Fruit fly (Drosophila melanogaster) whole organism, embryonic: Measurements from ENCODE around the gene CG9948.

ENCODE experiments used
- CG10366 ChIP-seq: fragments of 200-800 bp; sonication (Bioruptor generic); IDR thresholded peaks from 2 replicates; pipeline ENCODE4 v1.3.6; 2022; ENCODE audit warnings: missing biosample characterization, missing genetic modification characterization
- CG10565 ChIP-seq: fragments of 200-800 bp; sonication (Bioruptor generic); optimal IDR thresholded peaks from 3 replicates; lab custom pipeline; 2016; ENCODE audit warnings: missing biosample characterization, mild to moderate bottlenecking, missing genetic modification characterization
- CG14441 ChIP-seq: fragments of 200-800 bp; sonication (Bioruptor generic); IDR thresholded peaks from 2 replicates; pipeline ENCODE4 v1.3.6; 2022; ENCODE audit warnings: missing biosample characterization, missing genetic modification characterization
- CG15269 ChIP-seq: fragments of 200-800 bp; sonication (Bioruptor generic); optimal IDR thresholded peaks from 2 replicates; lab custom pipeline; 2018; ENCODE audit warnings: missing biosample characterization, mild to moderate bottlenecking, missing genetic modification characterization, moderate library complexity
- CG15479 ChIP-seq: fragments of 200-800 bp; sonication (Bioruptor generic); optimal IDR thresholded peaks from 3 replicates; lab custom pipeline; 2019; ENCODE audit warnings: missing biosample characterization, mild to moderate bottlenecking, missing genetic modification characterization, moderate library complexity
- CG17612 ChIP-seq: fragments of 200-800 bp; sonication (Bioruptor generic); IDR thresholded peaks from 2 replicates; pipeline ENCODE4 v1.3.6; 2022; ENCODE audit warnings: missing biosample characterization, missing genetic modification characterization
- CG2678 ChIP-seq: fragments of 200-800 bp; sonication (Bioruptor generic); optimal IDR thresholded peaks from 3 replicates; lab custom pipeline; 2019; ENCODE audit warnings: missing biosample characterization, mild to moderate bottlenecking, missing genetic modification characterization, moderate library complexity
- CG30020 ChIP-seq: fragments of 200-800 bp; optimal IDR thresholded peaks from 2 replicates; lab custom pipeline; 2019; ENCODE audit warnings: missing biosample characterization, mild to moderate bottlenecking, missing genetic modification characterization, moderate library complexity
- CG3065 ChIP-seq: fragments of 200-800 bp; sonication (Bioruptor generic); optimal IDR thresholded peaks from 2 replicates; lab custom pipeline; 2016; ENCODE audit warnings: missing biosample characterization, missing genetic modification characterization
- CG3281 ChIP-seq: fragments of 200-800 bp; sonication (Bioruptor generic); optimal IDR thresholded peaks from 3 replicates; lab custom pipeline; 2017; ENCODE audit warnings: missing biosample characterization, mild to moderate bottlenecking, missing genetic modification characterization
- CG3838 ChIP-seq: fragments of 200-800 bp; sonication (Bioruptor generic); optimal IDR thresholded peaks from 3 replicates; lab custom pipeline; 2016; ENCODE audit warnings: missing biosample characterization, missing genetic modification characterization
- CG6272 ChIP-seq: fragments of 200-800 bp; sonication (Bioruptor generic); IDR thresholded peaks from 2 replicates; pipeline ENCODE4 v1.3.6; 2022; ENCODE audit warnings: missing biosample characterization, missing genetic modification characterization
- CG6813 ChIP-seq: fragments of 200-800 bp; sonication (Bioruptor generic); optimal IDR thresholded peaks from 2 replicates; lab custom pipeline; 2017; ENCODE audit warnings: missing biosample characterization, missing genetic modification characterization, mild to moderate bottlenecking, moderate library complexity, missing genetic modification reagents
- CG7745 ChIP-seq: fragments of 200-800 bp; sonication (Bioruptor generic); optimal IDR thresholded peaks from 2 replicates; lab custom pipeline; 2018; ENCODE audit warnings: missing biosample characterization, mild to moderate bottlenecking, missing genetic modification characterization, moderate library complexity
- CG8359 ChIP-seq: fragments of 200-800 bp; sonication (Bioruptor generic); optimal IDR thresholded peaks from 2 replicates; lab custom pipeline; 2017; ENCODE audit warnings: missing biosample characterization, mild to moderate bottlenecking, missing genetic modification characterization, borderline replicate concordance
- Camta ChIP-seq: fragments of 200-800 bp; sonication (Bioruptor generic); optimal IDR thresholded peaks from 2 replicates; lab custom pipeline; 2016; ENCODE audit warnings: missing biosample characterization, missing genetic modification characterization
- CkIIα-i1 ChIP-seq: fragments of 200-800 bp; sonication (Bioruptor generic); IDR thresholded peaks from 2 replicates; pipeline ENCODE4 v1.3.6; 2022; ENCODE audit warnings: missing biosample characterization, missing genetic modification characterization
- Dip2 ChIP-seq: fragments of 200-800 bp; sonication (Bioruptor generic); IDR thresholded peaks from 2 replicates; pipeline ENCODE4 v1.3.6; 2022; ENCODE audit warnings: missing biosample characterization, missing genetic modification characterization
- Dip3 ChIP-seq: fragments of 200-800 bp; sonication (Bioruptor generic); optimal IDR thresholded peaks from 3 replicates; lab custom pipeline; 2016; ENCODE audit warnings: missing biosample characterization, missing genetic modification characterization
- HLHmδ ChIP-seq: fragments of 200-800 bp; sonication (Bioruptor generic); optimal IDR thresholded peaks from 2 replicates; lab custom pipeline; 2018; ENCODE audit warnings: missing biosample characterization, mild to moderate bottlenecking, missing genetic modification characterization, moderate library complexity
- HmgZ ChIP-seq: fragments of 200-800 bp; sonication (Bioruptor generic); optimal IDR thresholded peaks from 2 replicates; lab custom pipeline; 2018; ENCODE audit warnings: missing biosample characterization, mild to moderate bottlenecking, missing genetic modification characterization
- Hr51 ChIP-seq, 2 experiments: fragments of 200-800 bp; sonication (Bioruptor generic); optimal IDR thresholded peaks; 2 replicates in 1 of 2; 3 replicates in 1 of 2; lab custom pipeline; 2016 to 2018; ENCODE audit warnings: missing biosample characterization in 2 of 2, missing genetic modification characterization in 2 of 2, mild to moderate bottlenecking in 1 of 2, moderate library complexity in 1 of 2
- Nf-YA ChIP-seq: fragments of 200-800 bp; sonication (Bioruptor generic); IDR thresholded peaks from 2 replicates; pipeline ENCODE4 v1.3.6; 2022; ENCODE audit warnings: missing biosample characterization, missing genetic modification characterization
- Optix ChIP-seq: fragments of 200-800 bp; sonication (Bioruptor generic); IDR thresholded peaks from 3 replicates; pipeline ENCODE4 v1.3.6; 2022; ENCODE audit warnings: missing biosample characterization, missing genetic modification characterization
- Six4 ChIP-seq: fragments of 200-800 bp; sonication (Bioruptor generic); optimal IDR thresholded peaks from 2 replicates; lab custom pipeline; 2016; ENCODE audit warnings: missing biosample characterization, missing genetic modification characterization
- ac ChIP-seq: fragments of 200-800 bp; sonication (Bioruptor generic); optimal IDR thresholded peaks from 3 replicates; lab custom pipeline; 2017; ENCODE audit warnings: missing biosample characterization, mild to moderate bottlenecking, missing genetic modification characterization
- ap ChIP-seq: fragments of 200-800 bp; sonication (Bioruptor generic); IDR thresholded peaks from 2 replicates; pipeline ENCODE4 v1.3.6; 2022; ENCODE audit warnings: missing biosample characterization, missing genetic modification characterization
- bigmax ChIP-seq: fragments of 200-800 bp; sonication (Bioruptor generic); optimal IDR thresholded peaks from 2 replicates; lab custom pipeline; 2018; ENCODE audit warnings: missing biosample characterization, mild to moderate bottlenecking, missing genetic modification characterization
- ci ChIP-seq: fragments of 200-800 bp; sonication (Bioruptor generic); IDR thresholded peaks from 3 replicates; pipeline ENCODE4 v1.3.6; 2022; ENCODE audit warnings: missing biosample characterization, missing genetic modification characterization
- cwo ChIP-seq: fragments of 200-800 bp; sonication (Bioruptor generic); optimal IDR thresholded peaks from 3 replicates; lab custom pipeline; 2017; ENCODE audit warnings: missing biosample characterization, missing genetic modification characterization, mild to moderate bottlenecking, moderate library complexity, missing genetic modification reagents
- dimm ChIP-seq: fragments of 200-800 bp; sonication (Bioruptor generic); IDR thresholded peaks from 2 replicates; pipeline ENCODE4 v1.3.6; 2022; ENCODE audit warnings: missing biosample characterization, missing genetic modification characterization
- ems ChIP-seq: fragments of 200-800 bp; sonication (Bioruptor generic); optimal IDR thresholded peaks from 3 replicates; lab custom pipeline; 2016; ENCODE audit warnings: missing biosample characterization, missing genetic modification characterization
- eyg ChIP-seq: fragments of 200-800 bp; sonication (Bioruptor generic); optimal IDR thresholded peaks from 3 replicates; lab custom pipeline; 2016; ENCODE audit warnings: missing biosample characterization, missing genetic modification characterization
- fd96Cb ChIP-seq: fragments of 200-800 bp; sonication (Bioruptor generic); optimal IDR thresholded peaks from 2 replicates; lab custom pipeline; 2018; ENCODE audit warnings: missing biosample characterization, mild to moderate bottlenecking, missing genetic modification characterization, moderate library complexity
- gfzf ChIP-seq: fragments of 200-800 bp; sonication (Bioruptor generic); optimal IDR thresholded peaks from 2 replicates; lab custom pipeline; 2016; ENCODE audit warnings: missing biosample characterization, mild to moderate bottlenecking, missing genetic modification characterization, moderate library complexity
- insv ChIP-seq, 2 experiments: fragments of 200-800 bp; sonication (Bioruptor generic); optimal IDR thresholded peaks; 3 replicates each; lab custom pipeline; 2016 to 2018; ENCODE audit warnings: missing biosample characterization in 2 of 2, missing genetic modification characterization in 2 of 2
- inv ChIP-seq: fragments of 200-800 bp; sonication (Bioruptor generic); IDR thresholded peaks from 2 replicates; pipeline ENCODE4 v1.3.6; 2022; ENCODE audit warnings: missing biosample characterization, missing genetic modification characterization; ENCODE audit not compliant: partially characterized antibody
- lov ChIP-seq, 2 experiments: fragments of 200-800 bp in 1 of 2; fragments of >200 bp in 1 of 2; sonication (Bioruptor generic) in 1 of 2; IDR thresholded peaks in 1 of 2; optimal IDR thresholded peaks in 1 of 2; 2 replicates in 1 of 2; 3 replicates in 1 of 2; pipeline versions ENCODE4 v1.3.6 to Lab custom; 2017 to 2022; ENCODE audit warnings: missing biosample characterization in 1 of 2, missing genetic modification characterization in 1 of 2
- onecut ChIP-seq: fragments of 200-800 bp; sonication (Bioruptor generic); IDR thresholded peaks from 2 replicates; pipeline ENCODE4 v1.3.6; 2022; ENCODE audit warnings: missing biosample characterization, missing genetic modification characterization
- pros ChIP-seq: fragments of 200-800 bp; sonication (Bioruptor generic); optimal IDR thresholded peaks from 3 replicates; lab custom pipeline; 2019; ENCODE audit warnings: missing biosample characterization, mild to moderate bottlenecking, missing genetic modification characterization, moderate library complexity
- psq ChIP-seq: fragments of 200-800 bp; sonication (Bioruptor generic); optimal IDR thresholded peaks from 2 replicates; lab custom pipeline; 2017; ENCODE audit warnings: missing biosample characterization, missing genetic modification characterization
- salm ChIP-seq: fragments of 200-800 bp; sonication (Bioruptor generic); optimal IDR thresholded peaks from 2 replicates; lab custom pipeline; 2018; ENCODE audit warnings: missing biosample characterization, mild to moderate bottlenecking, missing genetic modification characterization
- sim ChIP-seq: fragments of 200-800 bp; sonication (Bioruptor generic); IDR thresholded peaks from 2 replicates; pipeline ENCODE4 v1.3.6; 2022; ENCODE audit warnings: missing biosample characterization, missing genetic modification characterization
- toy ChIP-seq: fragments of 200-800 bp; sonication (Bioruptor generic); IDR thresholded peaks from 2 replicates; pipeline ENCODE4 v1.3.6; 2022; ENCODE audit warnings: missing biosample characterization, missing genetic modification characterization
- zen ChIP-seq: fragments of 200-800 bp; sonication (Bioruptor generic); optimal IDR thresholded peaks from 3 replicates; lab custom pipeline; 2018; ENCODE audit warnings: missing biosample characterization, mild to moderate bottlenecking, missing genetic modification characterization, moderate library complexity
- zfh1 ChIP-seq: fragments of 200-800 bp; sonication (Bioruptor generic); IDR thresholded peaks from 3 replicates; pipeline ENCODE4 v1.3.6; 2022; ENCODE audit warnings: missing biosample characterization, missing genetic modification characterization
- zfh2 ChIP-seq: fragments of 200-800 bp; sonication (Bioruptor generic); optimal IDR thresholded peaks from 2 replicates; lab custom pipeline; 2016; ENCODE audit warnings: missing biosample characterization, missing genetic modification characterization

CG9948 gene

dm6 chr3L:6955254-6956229 is at the start of gene CG9948, which contains the start of gene CG10077 (continued):
- TF ChIP-seq HLHmδ (GFP tag; lab: Kevin White, UChicago) (no peak), bigmax (GFP tag; lab: Kevin White, UChicago) (peak; percentile 19), dimm (peak; percentile 79), fd96Cb (tag; lab: Kevin White, UChicago) (peak; percentile 88), CG3281 (GFP tag; lab: Kevin White, UChicago) (peak; percentile 88), zfh2 (peak; percentile 39), lov (optimal IDR thresholded peaks at IDR 0.05; lab: Kevin White, UChicago) (no peak), lov (GFP tag; IDR thresholded peaks at IDR 0.05; lab: Robert Waterston, UW) (peak; percentile 46; the same call in 1 of the 3 replicates), CG3838 (GFP tag; lab: Kevin White, UChicago) (peak; percentile 27), CG8359 (peak; percentile 65), CG6813 (GFP tag; lab: Kevin White, UChicago) (peak; percentile 75), cwo (GFP tag; lab: Kevin White, UChicago) (peak; percentile 75), CG6272 (GFP tag; lab: Robert Waterston, UW) (peak; percentile 76), Hr51 (GFP tag; optimal IDR thresholded peaks at IDR 0.05; lab: Kevin White, UChicago) (peak; percentile 55 to 90), ci (GFP tag; lab: Robert Waterston, UW) (peak; percentile 96), CkIIα-i1 (GFP tag; lab: Robert Waterston, UW) (no peak; the same call in 1 of the 2 replicates), CG30020 (tag; lab: Kevin White, UChicago) (peak; percentile 75), inv (GFP tag; lab: Robert Waterston, UW) (peak; percentile 63), CG2678 (tag; lab: Kevin White, UChicago) (peak; percentile 93), psq (GFP tag; lab: Kevin White, UChicago) (peak; percentile 8), ac (peak; percentile 28), Camta (GFP tag; lab: Kevin White, UChicago) (peak; percentile 59), Optix (GFP tag; lab: Robert Waterston, UW) (peak; percentile 74; the same call in 2 of the 3 replicates), onecut (GFP tag; lab: Robert Waterston, UW) (peak; percentile 96), CG15269 (tag; lab: Kevin White, UChicago) (peak; percentile 93), CG7745 (peak; percentile 62), zfh1 (GFP tag; lab: Robert Waterston, UW) (peak; percentile 94), Nf-YA (GFP tag; lab: Robert Waterston, UW) (peak; percentile 80), CG10366 (GFP tag; lab: Robert Waterston, UW) (peak; percentile 89), CG15479 (GFP tag; lab: Kevin White, UChicago) (no peak), salm (tag; lab: Kevin White, UChicago) (peak; percentile 85), ems (GFP tag; lab: Kevin White, UChicago) (peak; percentile 67), gfzf (GFP tag; lab: Kevin White, UChicago) (peak; percentile 71), toy (GFP tag; lab: Robert Waterston, UW) (0 out of 2 replicates have a peak, but pooled peaks have one; percentile 55), eyg (GFP tag; lab: Kevin White, UChicago) (no peak), HmgZ (peak; percentile 92), sim (GFP tag; lab: Robert Waterston, UW) (peak; percentile 75; the same call in 1 of the 2 replicates), CG17612 (GFP tag; lab: Robert Waterston, UW) (peak; percentile 79), CG10565 (GFP tag; lab: Kevin White, UChicago) (peak; percentile 0), pros (peak; percentile 63), Dip3 (GFP tag; lab: Kevin White, UChicago) (peak; percentile 64), zen (peak; percentile 87), Six4 (GFP tag; lab: Kevin White, UChicago) (peak; percentile 71), insv (GFP tag; optimal IDR thresholded peaks at IDR 0.05; lab: Kevin White, UChicago) (peak in 1 of 2 experiments; percentile 62), Dip2 (GFP tag; lab: Robert Waterston, UW) (no peak), CG14441 (peak; percentile 91), CG3065 (peak; percentile 63), ap (GFP tag; lab: Robert Waterston, UW) (peak; percentile 90)
